Worm (Caenorhabditis elegans) whole organism, L4 larva: Measurements from ENCODE around the gene top-3.
A peak's percentile ranks its signal among the peaks of the same experiment; 100 is the strongest.

ENCODE experiments used
- D1046.2 ChIP-seq: fragments of 200-800 bp; sonication (Bioruptor generic); IDR thresholded peaks from 2 replicates; pipeline ENCODE4 v1.3.6; 2022; ENCODE audit warnings: missing genetic modification characterization, missing compliant biosample characterization
- F44E2.7 ChIP-seq: fragments of 200-800 bp; sonication (Bioruptor generic); IDR thresholded peaks from 2 replicates; pipeline ENCODE4 v2.1.2; 2022; ENCODE audit warnings: missing genetic modification characterization, missing compliant biosample characterization
- R02D3.7 ChIP-seq: fragments of 150-350 bp; sonication (generic microtip); optimal IDR thresholded peaks from 3 replicates; lab custom pipeline; 2014; ENCODE audit warnings: missing biosample characterization, missing genetic modification characterization
- T20F7.1 ChIP-seq: fragments of 200-800 bp; sonication (Bioruptor generic); optimal IDR thresholded peaks from 2 replicates; lab custom pipeline; 2018; ENCODE audit warnings: mild to moderate bottlenecking, missing genetic modification characterization, missing compliant biosample characterization
- T26A8.4 ChIP-seq: fragments of 200-800 bp; sonication (Bioruptor generic); IDR thresholded peaks from 2 replicates; pipeline ENCODE4 v1.3.6; 2022; ENCODE audit warnings: missing genetic modification characterization, missing compliant biosample characterization
- Y48G9A.11 ChIP-seq: fragments of 200-800 bp; sonication (Bioruptor generic); IDR thresholded peaks from 2 replicates; pipeline ENCODE4 v1.3.6; 2022; ENCODE audit warnings: missing genetic modification reagents, missing genetic modification characterization, missing compliant biosample characterization
- ZK337.2 ChIP-seq: fragments of 200-800 bp; sonication (Bioruptor generic); IDR thresholded peaks from 2 replicates; pipeline ENCODE4 v1.3.6; 2022; ENCODE audit warnings: missing genetic modification reagents, missing genetic modification characterization, missing compliant biosample characterization
- aha-1 ChIP-seq: fragments of 150-350 bp; peaks from one replicate; lab custom pipeline; 2014; ENCODE audit warnings: missing biosample characterization, missing genetic modification characterization
- ama-1 ChIP-seq: fragments of 150-350 bp; optimal IDR thresholded peaks from 2 replicates; lab custom pipeline; 2014; ENCODE audit warnings: inconsistent platforms, mixed read lengths
- arid-1 ChIP-seq: fragments of 200-800 bp; sonication (Bioruptor generic); conservative IDR thresholded peaks from 2 replicates; pipeline ENCODE4 v1.3.6; 2022; ENCODE audit warnings: missing genetic modification reagents, missing genetic modification characterization, missing compliant biosample characterization
- attf-4 ChIP-seq: sonication (generic microtip); optimal IDR thresholded peaks from 3 replicates; lab custom pipeline; 2017; ENCODE audit warnings: missing biosample characterization, missing genetic modification characterization
- daf-16 ChIP-seq, 3 experiments: sonication (generic microtip); optimal IDR thresholded peaks; 2 replicates each; lab custom pipeline; 2016 to 2017; ENCODE audit warnings: missing genetic modification characterization in 3 of 3, missing genetic modification reagents in 3 of 3, mild to moderate bottlenecking in 2 of 3, missing compliant biosample characterization in 2 of 3, missing biosample characterization in 1 of 3, moderate library complexity in 1 of 3
- dmd-6 ChIP-seq: fragments of 200-800 bp; sonication (Bioruptor generic); IDR thresholded peaks from 2 replicates; pipeline ENCODE4 v1.3.6; 2022; ENCODE audit warnings: missing genetic modification reagents, missing genetic modification characterization, missing compliant biosample characterization
- dmd-9 ChIP-seq: fragments of 200-800 bp; sonication (Bioruptor generic); IDR thresholded peaks from 2 replicates; pipeline ENCODE4 v1.3.6; 2022; ENCODE audit warnings: missing genetic modification reagents, missing genetic modification characterization, missing compliant biosample characterization
- dpl-1 ChIP-seq: fragments of 150-350 bp; optimal IDR thresholded peaks from 2 replicates; lab custom pipeline; 2014; ENCODE audit warnings: missing biosample characterization, missing genetic modification reagents, missing genetic modification characterization
- duxl-1 ChIP-seq: sonication (generic microtip); optimal IDR thresholded peaks from 2 replicates; lab custom pipeline; 2016; ENCODE audit warnings: mild to moderate bottlenecking, missing genetic modification characterization, moderate library complexity, missing compliant biosample characterization; ENCODE audit not compliant: poor library complexity
- egl-43 ChIP-seq: fragments of 200-800 bp; sonication (Bioruptor generic); IDR thresholded peaks from 2 replicates; pipeline ENCODE4 v1.3.6; 2022; ENCODE audit warnings: missing genetic modification reagents, missing genetic modification characterization, missing compliant biosample characterization
- fkh-10 ChIP-seq: fragments of 150-350 bp; optimal IDR thresholded peaks from 2 replicates; lab custom pipeline; 2014; ENCODE audit warnings: missing biosample characterization, missing genetic modification reagents, missing genetic modification characterization
- hif-1 ChIP-seq, 2 experiments: sonication (generic microtip); optimal IDR thresholded peaks; 2 replicates each; lab custom pipeline; 2016 to 2017; ENCODE audit warnings: missing compliant biosample characterization in 2 of 2, missing genetic modification characterization in 2 of 2, missing genetic modification reagents in 2 of 2, missing genotype in 2 of 2, mild to moderate bottlenecking in 1 of 2
- hlh-11 ChIP-seq: fragments of 200-800 bp; sonication (Bioruptor generic); optimal IDR thresholded peaks from 2 replicates; lab custom pipeline; 2018; ENCODE audit warnings: mild to moderate bottlenecking, missing genetic modification characterization, missing compliant biosample characterization
- hmg-1.1 ChIP-seq: fragments of 200-800 bp; sonication (Bioruptor generic); IDR thresholded peaks from 2 replicates; pipeline ENCODE4 v1.3.6; 2022; ENCODE audit warnings: missing genetic modification reagents, missing genetic modification characterization, missing compliant biosample characterization
- jun-1 ChIP-seq: fragments of 150-350 bp; optimal IDR thresholded peaks from 2 replicates; lab custom pipeline; 2014; ENCODE audit warnings: missing biosample characterization, missing genetic modification reagents, missing genetic modification characterization
- lin-1 ChIP-seq: fragments of 200-800 bp; sonication (Bioruptor generic); IDR thresholded peaks from 2 replicates; pipeline ENCODE4 v1.3.6; 2022; ENCODE audit warnings: missing genetic modification reagents, missing genetic modification characterization, missing compliant biosample characterization
- lin-38 ChIP-seq: fragments of 200-800 bp; sonication (Bioruptor generic); IDR thresholded peaks from 2 replicates; pipeline ENCODE4 v1.3.6; 2022; ENCODE audit warnings: missing genetic modification reagents, missing genetic modification characterization, missing compliant biosample characterization
- lsy-2 ChIP-seq, 2 experiments: fragments of 150-350 bp in 1 of 2; sonication (generic microtip) in 1 of 2; optimal IDR thresholded peaks; 2 replicates each; lab custom pipeline; 2014 to 2017; ENCODE audit warnings: missing biosample characterization in 2 of 2, missing genetic modification characterization in 2 of 2
- madf-5 ChIP-seq, 2 experiments: fragments of 200-800 bp; sonication (Bioruptor generic); IDR thresholded peaks; 2 replicates each; pipeline ENCODE4 v1.3.6; 2022; ENCODE audit warnings: missing compliant biosample characterization in 2 of 2, missing genetic modification characterization in 2 of 2
- madf-9 ChIP-seq: fragments of 200-800 bp; sonication (Bioruptor generic); conservative IDR thresholded peaks from 2 replicates; pipeline ENCODE4 v1.3.6; 2022; ENCODE audit warnings: missing genetic modification reagents, missing genetic modification characterization, missing compliant biosample characterization
- mep-1 ChIP-seq: fragments of 150-350 bp; sonication (generic microtip); optimal IDR thresholded peaks from 3 replicates; lab custom pipeline; 2014; ENCODE audit warnings: missing biosample characterization, missing genetic modification characterization
- mxl-2 ChIP-seq: fragments of 200-800 bp; sonication (Bioruptor generic); conservative IDR thresholded peaks from 2 replicates; pipeline ENCODE4 v1.3.6; 2022; ENCODE audit warnings: missing genetic modification reagents, missing genetic modification characterization, missing compliant biosample characterization
- nhr-10 ChIP-seq: fragments of 150-350 bp; optimal IDR thresholded peaks from 2 replicates; lab custom pipeline; 2014; ENCODE audit warnings: missing biosample characterization, missing genetic modification characterization
- nhr-102 ChIP-seq: sonication (generic microtip); optimal IDR thresholded peaks from 2 replicates; lab custom pipeline; 2016; ENCODE audit warnings: mild to moderate bottlenecking, missing genetic modification characterization, moderate library complexity, missing compliant biosample characterization
- nhr-11 ChIP-seq: fragments of 150-350 bp; optimal IDR thresholded peaks from 2 replicates; lab custom pipeline; 2014; ENCODE audit warnings: missing biosample characterization, missing genetic modification characterization
- nhr-111 ChIP-seq: fragments of 200-800 bp; sonication (Bioruptor generic); optimal IDR thresholded peaks from 2 replicates; lab custom pipeline; 2018; ENCODE audit warnings: mild to moderate bottlenecking, missing genetic modification characterization, missing compliant biosample characterization
- nhr-28 ChIP-seq: fragments of 150-350 bp; optimal IDR thresholded peaks from 2 replicates; lab custom pipeline; 2014; ENCODE audit warnings: missing biosample characterization, missing genetic modification characterization
- nhr-42 ChIP-seq: fragments of 200-800 bp; sonication (Bioruptor generic); IDR thresholded peaks from 2 replicates; pipeline ENCODE4 v1.3.6; 2022; ENCODE audit warnings: missing genetic modification characterization, missing compliant biosample characterization
- nhr-48 ChIP-seq: sonication (generic microtip); optimal IDR thresholded peaks from 2 replicates; lab custom pipeline; 2016; ENCODE audit warnings: mild to moderate bottlenecking, missing genetic modification characterization, missing compliant biosample characterization
- nhr-77 ChIP-seq: fragments of 150-350 bp; optimal IDR thresholded peaks from 2 replicates; lab custom pipeline; 2014; ENCODE audit warnings: missing biosample characterization, missing genetic modification characterization
- pqm-1 ChIP-seq: sonication (generic microtip); optimal IDR thresholded peaks from 2 replicates; lab custom pipeline; 2017; ENCODE audit warnings: missing biosample characterization, missing genetic modification characterization
- snpc-1.2 ChIP-seq: fragments of 200-800 bp; sonication (Bioruptor generic); IDR thresholded peaks from 2 replicates; pipeline ENCODE4 v1.3.6; 2022; ENCODE audit warnings: missing genetic modification reagents, missing genetic modification characterization, missing compliant biosample characterization
- tag-97 ChIP-seq: fragments of 200-800 bp; sonication (Bioruptor generic); IDR thresholded peaks from 2 replicates; pipeline ENCODE4 v1.3.6; 2022; ENCODE audit warnings: missing genetic modification characterization, missing compliant biosample characterization
- unc-39 ChIP-seq: sonication (generic microtip); optimal IDR thresholded peaks from 2 replicates; lab custom pipeline; 2017; ENCODE audit warnings: missing biosample characterization, missing genetic modification characterization
- zag-1 ChIP-seq: fragments of 150-350 bp; optimal IDR thresholded peaks from 2 replicates; lab custom pipeline; 2014; ENCODE audit warnings: missing biosample characterization, missing genetic modification characterization
- zfp-2 ChIP-seq: sonication (generic microtip); optimal IDR thresholded peaks from 2 replicates; lab custom pipeline; 2016; ENCODE audit warnings: mild to moderate bottlenecking, missing genetic modification characterization, missing compliant biosample characterization
- zfp-3 ChIP-seq: fragments of 200-800 bp; sonication (Bioruptor generic); conservative IDR thresholded peaks from 2 replicates; pipeline ENCODE4 v1.3.6; 2022; ENCODE audit warnings: missing genetic modification reagents, missing genetic modification characterization, missing compliant biosample characterization
- zip-11 ChIP-seq: fragments of 200-800 bp; sonication (Bioruptor generic); IDR thresholded peaks from 2 replicates; pipeline ENCODE4 v1.3.6; 2022; ENCODE audit warnings: missing genetic modification characterization, missing compliant biosample characterization
- ztf-7 ChIP-seq: fragments of 150-350 bp; optimal IDR thresholded peaks from 2 replicates; lab custom pipeline; 2014; ENCODE audit warnings: missing biosample characterization, missing genetic modification characterization

Gene top-3

ce11 chrIII:11946062-11946749 is 13.8 kb downstream of the top-3 start (continued):
- no peak for TF ChIP-seq nhr-28 (tag; lab: Kevin White, UChicago)
- TF ChIP-seq hif-1 (tag; optimal IDR thresholded peaks at IDR 0.05; lab: Kevin White, UChicago) = peak in 1 of 2 experiments; percentile 91
- TF ChIP-seq madf-5 (GFP tag; IDR thresholded peaks at IDR 0.05; lab: Robert Waterston, UW) = peak in 1 of 2 experiments; percentile 85; a peak in 1 of 4 replicates
- peak; percentile 31 for TF ChIP-seq nhr-111 (GFP tag; lab: Kevin White, UChicago)
- peak; percentile 91 for TF ChIP-seq tag-97 (GFP tag; lab: Robert Waterston, UW)
- no peak for TF ChIP-seq jun-1 (tag; lab: Kevin White, UChicago)
- TF ChIP-seq ztf-7 = peak; percentile 69
- peak; percentile 81 for TF ChIP-seq Y48G9A.11 (GFP tag; lab: Robert Waterston, UW)
- peak; percentile 96 for TF ChIP-seq dmd-9
- no peak for TF ChIP-seq zag-1 (tag; lab: Kevin White, UChicago)
- peak; percentile 78 for TF ChIP-seq mep-1
- peak; percentile 80 for TF ChIP-seq lin-38
- no peak for TF ChIP-seq attf-4 (tag; lab: Kevin White, UChicago)
- peak; percentile 86; the same call in 1 of the 2 replicates for TF ChIP-seq zfp-3
- TF ChIP-seq dmd-6 (GFP tag; lab: Robert Waterston, UW) = peak; percentile 73
- TF ChIP-seq arid-1 (GFP tag; lab: Robert Waterston, UW) = peak; percentile 52; the same call in 1 of the 2 replicates
- TF ChIP-seq dpl-1 = peak; percentile 81
- no peak for TF ChIP-seq unc-39 (tag; lab: Kevin White, UChicago)
- TF ChIP-seq hmg-1.1 = peak; percentile 66
- TF ChIP-seq nhr-48 = peak; percentile 20
- no peak for TF ChIP-seq nhr-11
- TF ChIP-seq ama-1 = no peak
- peak; percentile 67 for TF ChIP-seq nhr-102
- TF ChIP-seq ZK337.2 = peak; percentile 98
- peak; percentile 81 for TF ChIP-seq madf-9
- TF ChIP-seq T20F7.1 (GFP tag; lab: Kevin White, UChicago) = no peak
- TF ChIP-seq nhr-10 (tag; lab: Kevin White, UChicago) = no peak
- TF ChIP-seq nhr-77 = peak; percentile 3
- peak; percentile 21 for TF ChIP-seq fkh-10
- TF ChIP-seq duxl-1 = peak; percentile 93

- no peak for TF ChIP-seq hmg-1.1
- TF ChIP-seq lsy-2 (tag; optimal IDR thresholded peaks at IDR 0.05; lab: Kevin White, UChicago) = no peak
- peak in 1 of 2 experiments; percentile 73 for TF ChIP-seq daf-16 (GFP tag; optimal IDR thresholded peaks at IDR 0.05; lab: Kevin White, UChicago)
- TF ChIP-seq daf-16 (tag; optimal IDR thresholded peaks at IDR 0.05; lab: Kevin White, UChicago) = no peak
- peak; percentile 55 for TF ChIP-seq hlh-11 (tag; lab: Kevin White, UChicago)
- TF ChIP-seq zip-11 = no peak
- no peak for TF ChIP-seq egl-43 (GFP tag; lab: Robert Waterston, UW)
- TF ChIP-seq mxl-2 (GFP tag; lab: Robert Waterston, UW) = no peak
- no peak for TF ChIP-seq lin-1
- TF ChIP-seq madf-9 = no peak
- no peak for TF ChIP-seq pqm-1
- TF ChIP-seq snpc-1.2 = no peak
- TF ChIP-seq R02D3.7 (tag; lab: Kevin White, UChicago) = no peak
- TF ChIP-seq F44E2.7 (GFP tag; lab: Robert Waterston, UW) = no peak
- no peak for TF ChIP-seq T26A8.4 (GFP tag; lab: Robert Waterston, UW)
- TF ChIP-seq D1046.2 (GFP tag; lab: Robert Waterston, UW) = 0 out of 2 replicates have a peak, but pooled peaks have one; percentile 12
- TF ChIP-seq aha-1 (tag; lab: Kevin White, UChicago) = peak; percentile 81
- TF ChIP-seq zfp-2 (tag; lab: Kevin White, UChicago) = no peak
- 0 out of 2 replicates have a peak, but pooled peaks have one; percentile 11 for TF ChIP-seq nhr-42 (GFP tag; lab: Robert Waterston, UW)
Measured at ce11 chrIII:11942664-11943063, 17.3 kb downstream of the top-3 start.
